Worm (Caenorhabditis elegans): ENCODE measurements around the gene T20B3.1.

- TF ChIP-seq ceh-83 (GFP tag; optimal IDR thresholded peaks at IDR 0.05) (no peak), nhr-12 (tag; optimal IDR thresholded peaks at IDR 0.05) (no peak), unc-62 (GFP tag; optimal IDR thresholded peaks at IDR 0.05) (no peak), sem-2 (GFP tag; optimal IDR thresholded peaks at IDR 0.05) (no peak), mab-5 (tag; optimal IDR thresholded peaks at IDR 0.05) (no peak), lin-32 (GFP tag; optimal IDR thresholded peaks at IDR 0.05) (no peak), sptf-1 (tag; optimal IDR thresholded peaks at IDR 0.05) (no peak), pha-4 (tag; optimal IDR thresholded peaks at IDR 0.05) (no peak), nhr-28 (tag; optimal IDR thresholded peaks at IDR 0.05) (no peak), unc-120 (tag; optimal IDR thresholded peaks at IDR 0.05; ENCODE audit: poor library complexity, severe bottlenecking) (no peak), nhr-2 (tag; optimal IDR thresholded peaks at IDR 0.05) (no peak)
These were observed 16.6 kb downstream of the T20B3.1 start, which contains the start of gene srh-215 for ce11 chrV:16831921-16832320.

Data from whole organism, mixed stage, embryonic.